Worm (Caenorhabditis elegans) whole organism, L4 larva: Measurements from ENCODE around the gene Y76B12C.8.

Experiments used
- D1046.2 ChIP-seq: fragments of 200-800 bp; sonication (Bioruptor generic); IDR thresholded peaks from 2 replicates; pipeline ENCODE4 v1.3.6; 2022; ENCODE audit warnings: missing genetic modification characterization, missing compliant biosample characterization
- aha-1 ChIP-seq: fragments of 150-350 bp; peaks from one replicate; lab custom pipeline; 2014; ENCODE audit warnings: missing biosample characterization, missing genetic modification characterization
- arid-1 ChIP-seq: fragments of 200-800 bp; sonication (Bioruptor generic); conservative IDR thresholded peaks from 2 replicates; pipeline ENCODE4 v1.3.6; 2022; ENCODE audit warnings: missing genetic modification reagents, missing genetic modification characterization, missing compliant biosample characterization
- ceh-44 ChIP-seq: fragments of 200-800 bp; sonication (Bioruptor generic); IDR thresholded peaks from 2 replicates; pipeline ENCODE4 v1.3.6; 2022; ENCODE audit warnings: missing genetic modification reagents, missing genetic modification characterization, missing compliant biosample characterization
- ceh-82 ChIP-seq: sonication (generic microtip); optimal IDR thresholded peaks from 2 replicates; lab custom pipeline; 2017; ENCODE audit warnings: missing biosample characterization, missing genetic modification characterization
- dpl-1 ChIP-seq: fragments of 150-350 bp; optimal IDR thresholded peaks from 2 replicates; lab custom pipeline; 2014; ENCODE audit warnings: missing biosample characterization, missing genetic modification reagents, missing genetic modification characterization
- fos-1 ChIP-seq: fragments of 150-350 bp; optimal IDR thresholded peaks from 2 replicates; lab custom pipeline; 2014; ENCODE audit warnings: missing biosample characterization, missing genetic modification characterization
- lin-29 ChIP-seq: fragments of 200-800 bp; sonication (Bioruptor generic); IDR thresholded peaks from 2 replicates; pipeline ENCODE4 v1.3.6; 2022; ENCODE audit warnings: missing genetic modification reagents, missing genetic modification characterization, missing compliant biosample characterization
- mdl-1 ChIP-seq, 2 experiments: fragments of 150-350 bp in 1 of 2; sonication (generic microtip) in 1 of 2; optimal IDR thresholded peaks; 2 replicates each; lab custom pipeline; 2014 to 2017; ENCODE audit warnings: missing biosample characterization in 2 of 2, missing genetic modification characterization in 2 of 2
- nhr-237 ChIP-seq: sonication (generic microtip); optimal IDR thresholded peaks from 2 replicates; lab custom pipeline; 2017; ENCODE audit warnings: missing biosample characterization, missing genetic modification characterization
- nhr-25 ChIP-seq: sonication (generic microtip); optimal IDR thresholded peaks from 2 replicates; lab custom pipeline; 2017; ENCODE audit warnings: missing genetic modification characterization, mild to moderate bottlenecking, missing compliant biosample characterization, antibody characterized with exemption, moderate library complexity, borderline replicate concordance; ENCODE audit not compliant: insufficient read depth
- rbr-2 ChIP-seq: sonication (generic microtip); optimal IDR thresholded peaks from 2 replicates; lab custom pipeline; 2016; ENCODE audit warnings: missing genotype, missing genetic modification characterization, missing compliant biosample characterization
- unc-62 ChIP-seq, 3 experiments: fragments of 150-350 bp in 1 of 3; sonication (generic microtip); optimal IDR thresholded peaks in 2 of 3; peaks in 1 of 3; 1 replicate in 1 of 3; 2 replicates in 2 of 3; lab custom pipeline; 2014 to 2017; ENCODE audit warnings: missing biosample characterization in 3 of 3, missing genetic modification characterization in 3 of 3, missing genetic modification reagents in 3 of 3, missing genotype in 1 of 3

DNA sequence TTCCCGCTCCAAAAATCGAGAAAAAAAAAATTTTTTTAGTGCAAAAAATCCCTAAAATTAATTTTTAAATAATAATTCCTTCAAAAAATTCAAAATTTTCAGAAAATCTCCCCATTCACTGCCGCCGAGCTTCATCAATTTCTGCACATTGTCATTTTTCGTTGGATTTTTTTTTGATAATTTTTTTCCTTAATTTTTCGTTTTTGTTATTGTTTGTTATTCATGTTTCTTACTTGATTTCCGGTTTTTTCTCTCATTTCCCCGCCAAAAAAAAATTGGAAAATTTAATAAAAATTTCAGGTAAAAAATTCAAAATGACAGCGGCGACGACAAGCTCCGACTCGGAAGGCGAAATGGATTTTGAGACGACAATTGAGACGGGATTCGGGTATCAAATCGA is 23.4 kb upstream of the Y76B12C.8 start, which contains the start of gene F52C12.6:
- TF ChIP-seq aha-1 (tag; lab: Kevin White, UChicago) (no peak), lin-29 (GFP tag; lab: Robert Waterston, UW) (no peak), arid-1 (no peak), dpl-1 (GFP tag; lab: Kevin White, UChicago) (no peak), ceh-44 (GFP tag; lab: Robert Waterston, UW) (no peak), mdl-1 (tag; optimal IDR thresholded peaks at IDR 0.05; lab: Kevin White, UChicago) (no peak), ceh-82 (tag; lab: Kevin White, UChicago) (no peak), nhr-25 (tag; lab: Kevin White, UChicago) (no peak), D1046.2 (GFP tag; lab: Robert Waterston, UW) (no peak), rbr-2 (tag; lab: Kevin White, UChicago) (no peak), nhr-237 (tag; lab: Kevin White, UChicago) (no peak), unc-62 (GFP tag; optimal IDR thresholded peaks at IDR 0.05 in 1 of 2; lab: Kevin White, UChicago) (peak in 1 of 2 experiments; percentile 42), unc-62 (tag; optimal IDR thresholded peaks at IDR 0.05; lab: Kevin White, UChicago) (no peak), fos-1 (tag; lab: Kevin White, UChicago) (no peak)
